Worm (Caenorhabditis elegans) whole organism, young adult: ENCODE measurements around the gene shc-3.

Experiments
- F49E8.2 ChIP-seq: sonication (generic microtip); optimal IDR thresholded peaks from 3 replicates; lab custom pipeline; 2017; ENCODE audit warnings: missing genetic modification characterization, mild to moderate bottlenecking, missing compliant biosample characterization, antibody characterized with exemption, moderate library complexity; ENCODE audit not compliant: insufficient read depth
- Y67H2A.10 ChIP-seq: fragments of 200-800 bp; sonication (Bioruptor generic); conservative IDR thresholded peaks from 2 replicates; pipeline ENCODE4 v1.3.6; 2022; ENCODE audit warnings: missing genetic modification reagents, missing genetic modification characterization, missing compliant biosample characterization
- ama-1 ChIP-seq, 3 experiments: fragments of 150-350 bp in 1 of 3; sonication (generic microtip) in 2 of 3; optimal IDR thresholded peaks; 2 replicates each; lab custom pipeline; 2014 to 2018; ENCODE audit warnings: missing biosample characterization in 2 of 3, missing genetic modification characterization in 2 of 3, missing genetic modification reagents in 2 of 3
- ets-4 ChIP-seq: fragments of 200-800 bp; sonication (Bioruptor generic); optimal IDR thresholded peaks from 2 replicates; lab custom pipeline; 2018; ENCODE audit warnings: mild to moderate bottlenecking, missing genetic modification characterization, missing compliant biosample characterization
- gei-17 ChIP-seq: fragments of 200-800 bp; sonication (Bioruptor generic); optimal IDR thresholded peaks from 2 replicates; lab custom pipeline; 2018; ENCODE audit warnings: mild to moderate bottlenecking, missing genetic modification characterization, missing compliant biosample characterization
- madf-3 ChIP-seq: fragments of 200-800 bp; sonication (Bioruptor generic); IDR thresholded peaks from 2 replicates; pipeline ENCODE4 v1.3.6; 2022; ENCODE audit warnings: missing genetic modification reagents, missing genetic modification characterization, missing compliant biosample characterization
- nfya-1 ChIP-seq: sonication (generic microtip); optimal IDR thresholded peaks from 2 replicates; lab custom pipeline; 2017; ENCODE audit warnings: antibody characterized with exemption, missing compliant biosample characterization, missing genetic modification characterization, borderline replicate concordance; ENCODE audit not compliant: insufficient read depth
- ztf-22 ChIP-seq: fragments of 200-800 bp; sonication (Bioruptor generic); optimal IDR thresholded peaks from 2 replicates; lab custom pipeline; 2018; ENCODE audit warnings: mild to moderate bottlenecking, missing genetic modification characterization, moderate library complexity, missing compliant biosample characterization

DNA sequence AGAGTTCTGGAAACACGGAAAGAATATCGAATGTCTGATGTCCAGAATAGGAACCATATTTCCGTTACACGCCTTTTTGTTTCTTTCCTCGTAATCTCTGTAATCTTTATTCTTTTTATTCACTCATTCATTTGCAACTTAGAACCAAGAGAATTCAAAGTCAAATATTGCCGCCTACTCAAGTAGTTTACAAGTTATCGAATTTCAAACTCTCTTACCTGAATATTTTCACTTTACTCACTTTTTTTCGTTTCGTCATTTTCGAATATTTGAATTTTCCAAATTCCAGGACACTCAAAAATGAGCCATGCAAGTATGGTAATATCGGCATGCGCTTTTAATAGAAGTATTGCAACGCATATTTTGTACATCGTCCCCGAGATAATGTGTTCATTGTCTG, 7.0 kb downstream of the shc-3 start, which contains the start of gene K11E4.6:
- TF ChIP-seq ztf-22 (GFP tag; lab: Kevin White, UChicago) (no peak), Y67H2A.10 (GFP tag; lab: Robert Waterston, UW) (no peak), F49E8.2 (tag; lab: Kevin White, UChicago) (no peak), nfya-1 (tag; lab: Kevin White, UChicago) (no peak), ama-1 (optimal IDR thresholded peaks at IDR 0.05; lab: Kevin White, UChicago) (no peak), ama-1 (GFP tag; optimal IDR thresholded peaks at IDR 0.05; lab: Kevin White, UChicago) (no peak), ets-4 (no peak), gei-17 (no peak), madf-3 (no peak)
